Worm (Caenorhabditis elegans): ENCODE data around the gene Y38F1A.8.

ce11 chrII:12961743-12962142 lies 38.9 kb downstream of the Y38F1A.8 start:
- TF ChIP-seq somi-1 (GFP tag; optimal IDR thresholded peaks at IDR 0.05) (no peak), nhr-120 (GFP tag; IDR thresholded peaks at IDR 0.05) (no peak), ama-1 (optimal IDR thresholded peaks at IDR 0.05) (no peak), ama-1 (GFP tag; optimal IDR thresholded peaks at IDR 0.05) (no peak), ccch-3 (GFP tag; optimal IDR thresholded peaks at IDR 0.05) (no peak), F49E8.2 (tag; optimal IDR thresholded peaks at IDR 0.05; ENCODE audit: insufficient read depth) (no peak), ets-4 (GFP tag; optimal IDR thresholded peaks at IDR 0.05) (no peak), madf-3 (GFP tag; IDR thresholded peaks at IDR 0.05) (no peak), dpl-1 (GFP tag; optimal IDR thresholded peaks at IDR 0.05) (no peak)

Data from whole organism, young adult.